Fruit fly (Drosophila melanogaster): ENCODE data around the gene CG7542.

CG7542 gene

DNA sequence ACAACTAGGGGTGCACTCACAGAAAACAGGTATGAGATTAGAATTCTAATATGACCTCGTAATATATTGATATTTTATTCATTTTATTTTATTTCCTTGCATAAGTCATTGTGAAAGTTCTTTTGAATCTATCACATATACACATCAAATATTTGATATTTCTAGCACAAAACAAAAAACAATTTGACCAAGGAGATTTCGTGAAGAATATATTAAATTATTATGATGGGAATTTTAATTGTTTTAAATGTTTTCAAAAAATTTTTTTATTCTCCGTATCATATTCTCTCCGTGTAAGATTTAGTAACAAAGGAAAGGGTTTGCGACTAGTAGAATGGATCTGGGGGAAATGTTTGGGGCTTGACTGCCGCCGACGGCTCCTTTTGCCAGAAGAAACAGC, 28.8 kb downstream of the CG7542 start (continued):
- peak; percentile 58 for TF ChIP-seq Hr39 (GFP tag; optimal IDR thresholded peaks at IDR 0.05)
- TF ChIP-seq dsx (GFP tag; optimal IDR thresholded peaks at IDR 0.05; ENCODE audit: poor library complexity, severe bottlenecking) = peak; percentile 97
- peak; percentile 97 for TF ChIP-seq CG10669 (GFP tag; optimal IDR thresholded peaks at IDR 0.05)
- no peak for TF ChIP-seq fkh (GFP tag; optimal IDR thresholded peaks at IDR 0.05)
- TF ChIP-seq svp (GFP tag) = peak; percentile 82
- TF ChIP-seq Met (GFP tag; optimal IDR thresholded peaks at IDR 0.05) = peak; percentile 75
- no peak for TF ChIP-seq vri (GFP tag; optimal IDR thresholded peaks at IDR 0.05)
- TF ChIP-seq ss (GFP tag; optimal IDR thresholded peaks at IDR 0.05) = peak; percentile 94 to 95
- peak; percentile 82; the same call in 1 of the 2 replicates for TF ChIP-seq CG11294 (GFP tag; IDR thresholded peaks at IDR 0.05)
- TF ChIP-seq CG34406 (GFP tag; optimal IDR thresholded peaks at IDR 0.05) = peak; percentile 91
- TF ChIP-seq CG6854 (GFP tag; optimal IDR thresholded peaks at IDR 0.05) = no peak
- peak; percentile 83 to 97 for TF ChIP-seq salr (GFP tag; optimal IDR thresholded peaks at IDR 0.05)
- peak; percentile 88 for TF ChIP-seq Eip75B (GFP tag; optimal IDR thresholded peaks at IDR 0.05)

DNA sequence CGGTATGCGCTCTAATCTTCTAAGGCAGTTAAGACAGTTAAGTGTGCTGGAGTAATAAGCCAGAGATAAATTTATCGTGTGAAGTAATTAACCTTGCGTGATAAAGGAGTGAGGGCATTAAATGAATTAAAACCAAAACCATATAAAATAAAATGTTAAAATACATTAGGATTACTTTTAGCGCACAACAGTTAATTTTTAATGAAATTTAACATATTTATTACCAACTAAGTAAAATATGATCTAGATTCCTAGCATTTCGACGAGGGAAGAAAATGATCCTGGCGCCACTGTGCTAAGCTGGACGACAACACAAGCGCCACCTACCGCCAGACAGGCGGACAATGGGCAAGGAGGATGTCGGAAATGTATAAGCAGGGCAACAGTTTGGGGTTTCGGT, 29.5 kb downstream of the CG7542 start:
- TF ChIP-seq CG7368 (GFP tag; optimal IDR thresholded peaks at IDR 0.05) = no peak
- TF ChIP-seq achi (GFP tag; optimal IDR thresholded peaks at IDR 0.05) = peak; percentile 32
- TF ChIP-seq dsx (GFP tag; optimal IDR thresholded peaks at IDR 0.05; ENCODE audit: poor library complexity, severe bottlenecking) = no peak
- TF ChIP-seq net (GFP tag; optimal IDR thresholded peaks at IDR 0.05) = no peak
- TF ChIP-seq eg (GFP tag; IDR thresholded peaks at IDR 0.05) = no peak
- no peak; the same call in 2 of the 3 replicates for TF ChIP-seq CG8119 (GFP tag; IDR thresholded peaks at IDR 0.05)
- no peak for TF ChIP-seq CG10669 (GFP tag; optimal IDR thresholded peaks at IDR 0.05)
- peak; percentile 3 for TF ChIP-seq CG11902 (GFP tag; optimal IDR thresholded peaks at IDR 0.05)
- TF ChIP-seq Gug (GFP tag; IDR thresholded peaks at IDR 0.05) = no peak
- no peak for TF ChIP-seq CG6276 (GFP tag; optimal IDR thresholded peaks at IDR 0.05)
- TF ChIP-seq CG34406 (GFP tag; optimal IDR thresholded peaks at IDR 0.05) = peak; percentile 11
- peak; percentile 20 for TF ChIP-seq esn (GFP tag; optimal IDR thresholded peaks at IDR 0.05)
- TF ChIP-seq Met (GFP tag; optimal IDR thresholded peaks at IDR 0.05) = peak; percentile 33
- peak; percentile 1 for TF ChIP-seq CG6808 (GFP tag; optimal IDR thresholded peaks at IDR 0.05)
- no peak for TF ChIP-seq fd85E (GFP tag; optimal IDR thresholded peaks at IDR 0.05)
- peak; percentile 77 for TF ChIP-seq Ets96B (tag; optimal IDR thresholded peaks at IDR 0.05)
- TF ChIP-seq Sox102F (GFP tag; optimal IDR thresholded peaks at IDR 0.05) = peak; percentile 21
- no peak for TF ChIP-seq ss (GFP tag; optimal IDR thresholded peaks at IDR 0.05)
- no peak for TF ChIP-seq OdsH (GFP tag; optimal IDR thresholded peaks at IDR 0.05)
- no peak for TF ChIP-seq Lpt (GFP tag; optimal IDR thresholded peaks at IDR 0.05)
- peak; percentile 40 for TF ChIP-seq CG3032 (tag; optimal IDR thresholded peaks at IDR 0.05)
- TF ChIP-seq fd59A (GFP tag; optimal IDR thresholded peaks at IDR 0.05) = peak; percentile 5
- no peak for TF ChIP-seq CG16779 (tag; optimal IDR thresholded peaks at IDR 0.05)
- TF ChIP-seq CG32006 (GFP tag; optimal IDR thresholded peaks at IDR 0.05) = peak; percentile 23
- peak; percentile 86 for TF ChIP-seq Eip78C (GFP tag)
- no peak for TF ChIP-seq cyc (GFP tag; optimal IDR thresholded peaks at IDR 0.05)
- TF ChIP-seq CG11762 (GFP tag; optimal IDR thresholded peaks at IDR 0.05; ENCODE audit: insufficient read depth) = no peak
- TF ChIP-seq salr (GFP tag; optimal IDR thresholded peaks at IDR 0.05) = peak in 1 of 2 experiments; percentile 33
- TF ChIP-seq svp (GFP tag) = peak; percentile 49
- no peak for TF ChIP-seq CG6163 (GFP tag; IDR thresholded peaks at IDR 0.05)
- TF ChIP-seq Blimp-1 (GFP tag; optimal IDR thresholded peaks at IDR 0.05) = no peak
- TF ChIP-seq CG11294 (GFP tag; IDR thresholded peaks at IDR 0.05) = no peak
- no peak for TF ChIP-seq fkh (GFP tag; optimal IDR thresholded peaks at IDR 0.05)
- TF ChIP-seq pdm3 (GFP tag; optimal IDR thresholded peaks at IDR 0.05) = peak; percentile 43
- peak; percentile 9 for TF ChIP-seq Eip75B (GFP tag; optimal IDR thresholded peaks at IDR 0.05)
- TF ChIP-seq CG31627 (GFP tag; optimal IDR thresholded peaks at IDR 0.05) = peak; percentile 18
- peak; percentile 30 for TF ChIP-seq lz (GFP tag; optimal IDR thresholded peaks at IDR 0.05)
- TF ChIP-seq CG8632 (GFP tag; optimal IDR thresholded peaks at IDR 0.05) = peak; percentile 6
- TF ChIP-seq dac (GFP tag; optimal IDR thresholded peaks at IDR 0.05) = no peak
- TF ChIP-seq acj6 (GFP tag; optimal IDR thresholded peaks at IDR 0.05) = peak; percentile 34
- TF ChIP-seq CG6792 (GFP tag; optimal IDR thresholded peaks at IDR 0.05) = no peak
- no peak for TF ChIP-seq CG15336 (GFP tag; IDR thresholded peaks at IDR 0.05)
- peak; percentile 17 for TF ChIP-seq topi (GFP tag; optimal IDR thresholded peaks at IDR 0.05)
- TF ChIP-seq CG10631 (GFP tag; optimal IDR thresholded peaks at IDR 0.05) = peak; percentile 53
- no peak for TF ChIP-seq CG4318 (GFP tag; optimal IDR thresholded peaks at IDR 0.05)
